Fruit fly (Drosophila melanogaster): ENCODE data around the gene PH4alphaEFB.

dm6 chr3R:30472331-30472730 is 6.5 kb downstream of the PH4alphaEFB start:
- TF ChIP-seq Myc (optimal IDR thresholded peaks at IDR 0.05) (no peak), h (optimal IDR thresholded peaks at IDR 0.05) (no peak)

Data from Kc167 (cell line).